Worm (Caenorhabditis elegans) whole organism, L1 larva: ENCODE results near the gene rpl-20.

Experiments
- C04F5.9 ChIP-seq: sonication (generic microtip); optimal IDR thresholded peaks from 2 replicates; lab custom pipeline; 2016; ENCODE audit warnings: missing genetic modification characterization, missing compliant biosample characterization
- F16B12.6 ChIP-seq: fragments of 150-350 bp; optimal IDR thresholded peaks from 2 replicates; lab custom pipeline; 2014; ENCODE audit warnings: missing biosample characterization, missing genetic modification characterization
- aly-2 ChIP-seq: fragments of 150-350 bp; optimal IDR thresholded peaks from 2 replicates; lab custom pipeline; 2014; ENCODE audit warnings: missing biosample characterization, missing genetic modification characterization
- ama-1 ChIP-seq: fragments of 150-350 bp; optimal IDR thresholded peaks from 2 replicates; lab custom pipeline; 2014
- blmp-1 ChIP-seq: fragments of 150-350 bp; optimal IDR thresholded peaks from 2 replicates; lab custom pipeline; 2014; ENCODE audit warnings: missing biosample characterization, missing genetic modification characterization
- ceh-82 ChIP-seq, 3 experiments: fragments of 150-350 bp in 1 of 3; sonication (generic microtip) in 2 of 3; optimal IDR thresholded peaks; 2 replicates each; lab custom pipeline; 2014 to 2017; ENCODE audit warnings: missing biosample characterization in 3 of 3, missing genetic modification characterization in 3 of 3
- dpl-1 ChIP-seq, 3 experiments: fragments of 150-350 bp in 2 of 3; sonication (generic microtip) in 1 of 3; optimal IDR thresholded peaks; 2 replicates each; lab custom pipeline; 2014 to 2017; ENCODE audit warnings: missing biosample characterization in 3 of 3, missing genetic modification characterization in 3 of 3, missing genetic modification reagents in 3 of 3
- dsc-1 ChIP-seq: sonication (generic microtip); optimal IDR thresholded peaks from 2 replicates; lab custom pipeline; 2016; ENCODE audit warnings: mild to moderate bottlenecking, missing genetic modification characterization, missing compliant biosample characterization
- efl-1 ChIP-seq, 4 experiments: fragments of 150-350 bp; optimal IDR thresholded peaks in 3 of 4; peaks in 1 of 4; 1 replicate in 1 of 4; 2 replicates in 3 of 4; lab custom pipeline; 2014; ENCODE audit warnings: missing biosample characterization in 2 of 4, missing genetic modification characterization in 2 of 4, missing genetic modification reagents in 2 of 4
- efl-3 ChIP-seq: fragments of 200-800 bp; sonication (Bioruptor generic); optimal IDR thresholded peaks from 2 replicates; lab custom pipeline; 2018; ENCODE audit warnings: mild to moderate bottlenecking, missing genetic modification characterization, missing compliant biosample characterization
- egl-13 ChIP-seq: sonication (generic microtip); optimal IDR thresholded peaks from 2 replicates; lab custom pipeline; 2016; ENCODE audit warnings: missing genotype, missing genetic modification reagents, missing genetic modification characterization, missing compliant biosample characterization
- elt-2 ChIP-seq: sonication (generic microtip); optimal IDR thresholded peaks from 2 replicates; lab custom pipeline; 2016; ENCODE audit warnings: missing genetic modification characterization, mild to moderate bottlenecking, inconsistent platforms, missing compliant biosample characterization, missing genetic modification reagents
- fos-1 ChIP-seq: fragments of 150-350 bp; optimal IDR thresholded peaks from 2 replicates; lab custom pipeline; 2014; ENCODE audit warnings: missing biosample characterization, missing genetic modification characterization
- hlh-4 ChIP-seq: sonication (generic microtip); optimal IDR thresholded peaks from 2 replicates; lab custom pipeline; 2016; ENCODE audit warnings: mild to moderate bottlenecking, missing genetic modification characterization, missing compliant biosample characterization
- hpl-2 ChIP-seq: fragments of 150-350 bp; optimal IDR thresholded peaks from 2 replicates; lab custom pipeline; 2014; ENCODE audit warnings: missing biosample characterization, missing genetic modification reagents, missing genetic modification characterization
- irx-1 ChIP-seq: sonication (generic microtip); optimal IDR thresholded peaks from 2 replicates; lab custom pipeline; 2016; ENCODE audit warnings: missing genetic modification characterization, missing compliant biosample characterization
- jun-1 ChIP-seq: fragments of 150-350 bp; optimal IDR thresholded peaks from 2 replicates; lab custom pipeline; 2014; ENCODE audit warnings: missing biosample characterization, missing genetic modification reagents, missing genetic modification characterization
- lin-14 ChIP-seq: fragments of 200-800 bp; sonication (Bioruptor generic); optimal IDR thresholded peaks from 2 replicates; lab custom pipeline; 2018; ENCODE audit warnings: mild to moderate bottlenecking, missing genetic modification characterization, moderate library complexity, missing compliant biosample characterization
- lin-15B ChIP-seq: fragments of 150-350 bp; sonication (generic microtip); optimal IDR thresholded peaks from 3 replicates; lab custom pipeline; 2014; ENCODE audit warnings: missing biosample characterization, missing genetic modification characterization
- lin-35 ChIP-seq, 2 experiments: fragments of 150-350 bp; optimal IDR thresholded peaks; 2 replicates each; lab custom pipeline; 2014; ENCODE audit warnings: missing biosample characterization in 2 of 2, missing genetic modification characterization in 2 of 2, missing genetic modification reagents in 2 of 2
- lir-3 ChIP-seq: sonication (generic microtip); optimal IDR thresholded peaks from 2 replicates; lab custom pipeline; 2016; ENCODE audit warnings: mild to moderate bottlenecking, missing genetic modification characterization, moderate library complexity, missing compliant biosample characterization; ENCODE audit not compliant: poor library complexity
- lsy-2 ChIP-seq, 2 experiments: fragments of 150-350 bp; optimal IDR thresholded peaks; 2 replicates each; lab custom pipeline; 2014; ENCODE audit warnings: missing biosample characterization in 2 of 2, missing genetic modification characterization in 2 of 2
- mep-1 ChIP-seq: fragments of 150-350 bp; optimal IDR thresholded peaks from 2 replicates; lab custom pipeline; 2014; ENCODE audit warnings: missing biosample characterization, missing genetic modification characterization
- nhr-11 ChIP-seq: fragments of 150-350 bp; optimal IDR thresholded peaks from 2 replicates; lab custom pipeline; 2014; ENCODE audit warnings: missing biosample characterization, missing genetic modification characterization
- nhr-12 ChIP-seq: sonication (generic microtip); optimal IDR thresholded peaks from 2 replicates; lab custom pipeline; 2017; ENCODE audit warnings: missing biosample characterization, missing genetic modification characterization
- nhr-19 ChIP-seq: fragments of 200-800 bp; sonication (Bioruptor generic); conservative IDR thresholded peaks from 2 replicates; pipeline ENCODE4 v1.3.6; 2022; ENCODE audit warnings: missing genetic modification characterization, missing compliant biosample characterization
- nhr-20 ChIP-seq: sonication (generic microtip); optimal IDR thresholded peaks from 2 replicates; lab custom pipeline; 2016; ENCODE audit warnings: mild to moderate bottlenecking, missing genetic modification characterization, missing compliant biosample characterization
- nhr-237 ChIP-seq: fragments of 150-350 bp; optimal IDR thresholded peaks from 2 replicates; lab custom pipeline; 2014; ENCODE audit warnings: missing biosample characterization, missing genetic modification characterization
- nhr-71 ChIP-seq: sonication (generic microtip); optimal IDR thresholded peaks from 2 replicates; lab custom pipeline; 2016; ENCODE audit warnings: mild to moderate bottlenecking, missing genetic modification characterization, moderate library complexity, missing compliant biosample characterization
- nhr-76 ChIP-seq: sonication (generic microtip); optimal IDR thresholded peaks from 2 replicates; lab custom pipeline; 2017; ENCODE audit warnings: missing biosample characterization, missing genetic modification characterization
- nhr-77 ChIP-seq: fragments of 150-350 bp; optimal IDR thresholded peaks from 2 replicates; lab custom pipeline; 2014; ENCODE audit warnings: missing biosample characterization, missing genetic modification characterization
- nhr-84 ChIP-seq: sonication (generic microtip); optimal IDR thresholded peaks from 2 replicates; lab custom pipeline; 2017; ENCODE audit warnings: missing biosample characterization, missing genetic modification characterization
- nhr-85 ChIP-seq: sonication (generic microtip); peaks from one replicate; lab custom pipeline; 2016; ENCODE audit warnings: missing genetic modification characterization, inconsistent platforms, missing compliant biosample characterization
- pag-3 ChIP-seq: sonication (generic microtip); optimal IDR thresholded peaks from 2 replicates; lab custom pipeline; 2017; ENCODE audit warnings: missing genetic modification characterization, mild to moderate bottlenecking, missing compliant biosample characterization, antibody characterized with exemption, borderline replicate concordance; ENCODE audit not compliant: insufficient read depth
- pqm-1 ChIP-seq: sonication (generic microtip); optimal IDR thresholded peaks from 3 replicates; lab custom pipeline; 2017; ENCODE audit warnings: missing biosample characterization, missing genetic modification characterization
- skn-1 ChIP-seq: fragments of 150-350 bp; optimal IDR thresholded peaks from 2 replicates; lab custom pipeline; 2014; ENCODE audit warnings: missing biosample characterization, missing genetic modification characterization
- snu-23 ChIP-seq: sonication (generic microtip); optimal IDR thresholded peaks from 2 replicates; lab custom pipeline; 2016; ENCODE audit warnings: missing genetic modification characterization, missing compliant biosample characterization
- swsn-7 ChIP-seq: sonication (generic microtip); optimal IDR thresholded peaks from 2 replicates; lab custom pipeline; 2016; ENCODE audit warnings: missing genetic modification characterization, missing compliant biosample characterization
- vab-15 ChIP-seq: sonication (generic microtip); optimal IDR thresholded peaks from 2 replicates; lab custom pipeline; 2017; ENCODE audit warnings: missing genotype, mild to moderate bottlenecking, missing genetic modification characterization, missing compliant biosample characterization
- zag-1 ChIP-seq: fragments of 150-350 bp; optimal IDR thresholded peaks from 2 replicates; lab custom pipeline; 2014; ENCODE audit warnings: missing biosample characterization, missing genetic modification characterization

Gene rpl-20

DNA sequence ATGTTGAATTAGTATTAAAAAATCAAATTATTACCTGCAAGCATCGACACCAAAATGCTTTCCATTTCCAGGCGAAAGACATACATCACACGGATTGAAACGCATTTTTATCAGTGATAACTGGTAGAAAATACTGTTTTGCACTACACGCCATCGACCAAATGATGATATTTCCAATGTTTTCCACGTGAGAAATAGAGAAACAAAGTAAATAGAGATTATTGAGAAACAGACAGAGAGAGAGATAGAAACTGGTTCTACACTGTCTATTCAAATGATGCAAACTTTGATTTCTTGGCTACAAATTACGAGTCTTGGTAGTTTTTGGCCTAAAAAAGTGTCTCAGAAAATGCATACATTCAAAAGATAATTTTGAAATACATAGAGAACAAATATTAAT is 38.8 kb upstream of the rpl-20 start, which contains the start of gene nhr-104 (continued):
- TF ChIP-seq lin-15B (tag; lab: Kevin White, UChicago) (no peak), nhr-20 (tag; lab: Kevin White, UChicago) (peak; percentile 65), nhr-76 (tag; lab: Kevin White, UChicago) (no peak), ama-1 (lab: Kevin White, UChicago) (no peak), zag-1 (tag; lab: Kevin White, UChicago) (no peak), nhr-237 (tag; lab: Kevin White, UChicago) (peak; percentile 8), efl-1 (optimal IDR thresholded peaks at IDR 0.05; lab: Kevin White, UChicago) (peak; percentile 20 to 49), efl-1 (GFP tag; optimal IDR thresholded peaks at IDR 0.05 in 1 of 2; lab: Kevin White, UChicago) (peak in 1 of 2 experiments; percentile 3), lsy-2 (tag; optimal IDR thresholded peaks at IDR 0.05; lab: Kevin White, UChicago) (peak; percentile 30 to 63), lin-35 (GFP tag; optimal IDR thresholded peaks at IDR 0.05; lab: Kevin White, UChicago) (peak in 1 of 2 experiments; percentile 74), nhr-77 (tag; lab: Kevin White, UChicago) (peak; percentile 15), fos-1 (tag; lab: Kevin White, UChicago) (no peak), F16B12.6 (no peak), dsc-1 (tag; lab: Kevin White, UChicago) (no peak), efl-3 (GFP tag; lab: Kevin White, UChicago) (no peak), jun-1 (tag; lab: Kevin White, UChicago) (peak; percentile 28), nhr-11 (tag; lab: Kevin White, UChicago) (no peak), nhr-84 (tag; lab: Kevin White, UChicago) (no peak), dpl-1 (GFP tag; optimal IDR thresholded peaks at IDR 0.05; lab: Kevin White, UChicago) (peak in 1 of 3 experiments; percentile 42), nhr-12 (tag; lab: Kevin White, UChicago) (no peak), lir-3 (tag; lab: Kevin White, UChicago) (no peak), aly-2 (tag; lab: Kevin White, UChicago) (no peak), pag-3 (peak; percentile 47), elt-2 (peak; percentile 45), lin-14 (GFP tag; lab: Kevin White, UChicago) (no peak), swsn-7 (tag; lab: Kevin White, UChicago) (no peak), egl-13 (tag; lab: Kevin White, UChicago) (no peak), ceh-82 (tag; optimal IDR thresholded peaks at IDR 0.05; lab: Kevin White, UChicago) (peak in 1 of 3 experiments; percentile 7), irx-1 (tag; lab: Kevin White, UChicago) (no peak), skn-1 (tag; lab: Kevin White, UChicago) (peak; percentile 96), pqm-1 (tag; lab: Kevin White, UChicago) (no peak), C04F5.9 (tag; lab: Kevin White, UChicago) (no peak), nhr-85 (peak; percentile 85), nhr-19 (GFP tag; lab: Robert Waterston, UW) (no peak; the same call in 1 of the 2 replicates), nhr-71 (tag; lab: Kevin White, UChicago) (no peak), mep-1 (peak; percentile 48), hpl-2 (GFP tag; lab: Kevin White, UChicago) (no peak), vab-15 (tag; lab: Kevin White, UChicago) (no peak), hlh-4 (no peak)

DNA sequence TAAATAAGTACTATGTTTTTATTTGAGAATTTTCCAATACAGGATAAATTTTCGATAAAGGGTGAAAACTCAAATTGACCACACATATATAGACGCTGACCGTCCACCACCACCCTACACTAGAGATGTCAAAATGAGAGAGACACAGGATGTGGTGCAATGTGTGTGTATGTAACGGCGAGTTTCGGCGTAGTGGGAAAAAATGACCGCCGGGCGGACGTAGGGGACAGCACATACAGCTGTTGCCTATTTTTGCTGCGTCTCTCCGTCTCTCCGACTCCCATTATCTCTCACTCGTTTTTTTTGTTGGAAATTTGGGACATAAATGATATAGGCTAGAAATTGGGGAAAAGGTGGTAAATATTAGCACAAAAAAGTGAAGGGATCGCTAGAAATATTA is 31.5 kb upstream of the rpl-20 start:
- TF ChIP-seq snu-23 (GFP tag; lab: Kevin White, UChicago) (peak; percentile 28), efl-1 (optimal IDR thresholded peaks at IDR 0.05; lab: Kevin White, UChicago) (peak in 1 of 2 experiments; percentile 19), efl-1 (GFP tag; optimal IDR thresholded peaks at IDR 0.05 in 1 of 2; lab: Kevin White, UChicago) (no peak), blmp-1 (tag; lab: Kevin White, UChicago) (no peak), nhr-77 (tag; lab: Kevin White, UChicago) (no peak), nhr-84 (tag; lab: Kevin White, UChicago) (no peak), lin-35 (GFP tag; optimal IDR thresholded peaks at IDR 0.05; lab: Kevin White, UChicago) (peak in 1 of 2 experiments; percentile 26), irx-1 (tag; lab: Kevin White, UChicago) (peak; percentile 20), lsy-2 (tag; optimal IDR thresholded peaks at IDR 0.05; lab: Kevin White, UChicago) (peak in 1 of 2 experiments; percentile 29)
